Fruit fly (Drosophila melanogaster) whole organism, embryonic: Measurements from ENCODE around the gene CG8765.

Source experiments
- CG11560 ChIP-seq: fragments of 200-800 bp; sonication (Bioruptor generic); IDR thresholded peaks from 3 replicates; pipeline ENCODE4 v1.3.6; 2022; ENCODE audit warnings: missing biosample characterization, missing genetic modification characterization
- CG12299 ChIP-seq: fragments of 200-800 bp; sonication (Bioruptor generic); optimal IDR thresholded peaks from 2 replicates; lab custom pipeline; 2018; ENCODE audit warnings: missing biosample characterization, mild to moderate bottlenecking, missing genetic modification characterization
- CG2116 ChIP-seq: fragments of 200-800 bp; sonication (Bioruptor generic); optimal IDR thresholded peaks from 3 replicates; lab custom pipeline; 2018; ENCODE audit warnings: missing biosample characterization, mild to moderate bottlenecking, missing genetic modification characterization
- danr ChIP-seq: fragments of 200-800 bp; sonication (Bioruptor generic); IDR thresholded peaks from 2 replicates; pipeline ENCODE4 v1.3.6; 2022; ENCODE audit warnings: missing biosample characterization, missing genetic modification characterization

dm6 chr3L:19663605-19664230 lies 23.4 kb downstream of the CG8765 start, which contains the start of gene tey:
- TF ChIP-seq CG2116, result no peak
- no peak for TF ChIP-seq danr (GFP tag; lab: Robert Waterston, UW)
- no peak for TF ChIP-seq CG12299 (tag; lab: Kevin White, UChicago)
- TF ChIP-seq CG11560, result no peak
